In the genomic region with DNA sequence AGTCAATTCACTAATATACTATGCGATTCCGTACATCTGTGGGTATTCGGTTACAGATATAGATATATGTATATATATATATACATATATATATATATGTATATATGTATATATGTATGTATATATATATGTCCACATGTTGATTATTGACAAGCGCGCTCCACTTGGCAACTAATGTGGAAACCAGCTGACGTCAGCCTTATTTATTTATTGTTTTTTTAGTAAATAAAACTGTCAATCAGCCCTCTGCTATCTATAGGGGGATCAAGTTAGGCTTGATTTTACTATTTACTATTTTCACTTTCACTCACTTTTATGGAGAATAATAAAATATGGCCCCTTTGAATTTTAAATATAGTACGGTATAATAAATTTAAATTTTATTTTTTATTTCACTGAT, we compare ENCODE assay signal across 3 fruit fly cellular contexts.
TF ChIP-seq lines count a peak whose summit lies in the region.

No protein-coding gene starts in this region.

- TF ChIP-seq CTCF in whole organism, embryonic (GFP tag; optimal IDR thresholded peaks at IDR 0.05; lab: Kevin White, UChicago): no peak

TF ChIP-seq in whole organism, adult, 20 proteins besides CTCF, POLR2A, EP300 and RAD21:
- TF ChIP-seq tj (GFP tag; optimal IDR thresholded peaks at IDR 0.05; lab: Kevin White, UChicago) (peak; percentile 83), CG1620 (GFP tag; optimal IDR thresholded peaks at IDR 0.05; lab: Kevin White, UChicago) (no peak), cic (GFP tag; optimal IDR thresholded peaks at IDR 0.05; lab: Kevin White, UChicago) (peak; percentile 54), CG11617 (GFP tag; optimal IDR thresholded peaks at IDR 0.05; lab: Kevin White, UChicago) (no peak)

TF ChIP-seq in whole organism, embryonic, 481 proteins besides CTCF, POLR2A, EP300 and RAD21:
- TF ChIP-seq Stat92E (GFP tag; optimal IDR thresholded peaks at IDR 0.05; lab: Kevin White, UChicago): no peak
- peak; percentile 39 for TF ChIP-seq nom (GFP tag; optimal IDR thresholded peaks at IDR 0.05; lab: Kevin White, UChicago)
- TF ChIP-seq CG8281 (tag; optimal IDR thresholded peaks at IDR 0.05; lab: Kevin White, UChicago): no peak

TF ChIP-seq in whole organism, prepupa, 60 proteins besides CTCF, POLR2A, EP300 and RAD21:
- TF ChIP-seq Eip78C (GFP tag; lab: Kevin White, UChicago): peak; percentile 15
- no peak for TF ChIP-seq CG3032 (tag; optimal IDR thresholded peaks at IDR 0.05; lab: Kevin White, UChicago)
